Worm (Caenorhabditis elegans): Measurements from ENCODE around the gene sdz-23.

Gene sdz-23

DNA sequence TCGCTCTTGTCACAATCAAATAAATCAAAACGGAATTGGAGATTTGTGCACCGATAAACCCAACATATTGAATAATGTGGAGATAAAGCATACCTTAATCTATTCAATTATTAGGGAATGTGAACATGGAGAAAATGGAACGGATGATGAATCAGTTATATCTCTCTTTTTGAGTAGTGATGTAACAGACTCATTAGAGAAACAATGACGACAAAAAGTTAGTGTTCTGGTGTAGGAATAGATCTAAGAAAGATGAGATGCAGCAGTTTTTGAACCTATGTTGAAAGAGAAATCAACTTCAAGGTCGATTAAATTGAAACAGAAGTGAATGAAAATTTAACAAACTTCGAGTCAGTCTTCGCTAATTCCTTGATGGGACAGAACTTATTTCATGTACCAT, 4.0 kb upstream of the sdz-23 start, which contains the start of gene str-146:
Gene str-146 (minus strand): TSS at position 101 of the 400 bp plus-strand sequence.
- TF ChIP-seq K12H6.12 (tag; optimal IDR thresholded peaks at IDR 0.05): no peak
- TF ChIP-seq chd-7 (tag; optimal IDR thresholded peaks at IDR 0.05): no peak
- no peak for TF ChIP-seq rec-8 (tag; optimal IDR thresholded peaks at IDR 0.05)
- TF ChIP-seq zim-3 (tag; optimal IDR thresholded peaks at IDR 0.05): no peak
- no peak for TF ChIP-seq ZK185.1 (tag; optimal IDR thresholded peaks at IDR 0.05; ENCODE audit: poor library complexity, severe bottlenecking)
- no peak for TF ChIP-seq ztf-6 (GFP tag; IDR thresholded peaks at IDR 0.05)

DNA sequence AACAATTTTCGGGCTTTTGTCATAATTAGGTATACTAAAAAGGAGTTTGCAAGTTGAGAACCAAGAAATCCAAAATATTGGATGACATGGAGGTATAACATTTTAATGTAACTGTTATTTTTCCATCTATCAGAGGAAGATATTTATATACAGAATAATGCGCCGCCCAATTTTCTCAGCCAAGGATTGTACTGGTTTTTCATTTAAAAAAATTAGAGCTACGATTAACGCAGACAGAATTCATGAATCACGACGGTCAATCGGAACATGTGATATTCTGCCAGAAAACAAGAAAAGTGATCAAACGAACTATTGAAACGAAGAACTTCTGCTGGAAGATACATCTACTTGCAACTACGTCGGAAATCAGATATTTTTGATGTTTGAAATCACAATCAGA, 1.2 kb upstream of the sdz-23 start, which contains the start of gene str-145:
Gene str-145 (minus strand): TSS at position 101 of the 400 bp plus-strand sequence.
- TF ChIP-seq hsf-1 (GFP tag; IDR thresholded peaks at IDR 0.05): no peak
- TF ChIP-seq chd-7 (tag; optimal IDR thresholded peaks at IDR 0.05): no peak
- TF ChIP-seq somi-1 (GFP tag; optimal IDR thresholded peaks at IDR 0.05): no peak
- TF ChIP-seq attf-3 (GFP tag; conservative IDR thresholded peaks at IDR 0.05): no peak
- TF ChIP-seq lsy-27 (tag; optimal IDR thresholded peaks at IDR 0.05; ENCODE audit: borderline replicate concordance, insufficient read depth): no peak
- no peak for TF ChIP-seq nfyb-1 (GFP tag; IDR thresholded peaks at IDR 0.05)
- TF ChIP-seq K11D2.4 (GFP tag; IDR thresholded peaks at IDR 0.05): no peak
- TF ChIP-seq F22D6.2 (tag; optimal IDR thresholded peaks at IDR 0.05): no peak
- no peak for TF ChIP-seq nfya-2 (GFP tag; IDR thresholded peaks at IDR 0.05)
- no peak for TF ChIP-seq mes-4 (tag; optimal IDR thresholded peaks at IDR 0.05)
- TF ChIP-seq nhr-179 (tag; optimal IDR thresholded peaks at IDR 0.05): no peak
- no peak for TF ChIP-seq nhr-90 (tag; optimal IDR thresholded peaks at IDR 0.05)
- TF ChIP-seq Y53F4B.3 (GFP tag; IDR thresholded peaks at IDR 0.05): no peak

DNA sequence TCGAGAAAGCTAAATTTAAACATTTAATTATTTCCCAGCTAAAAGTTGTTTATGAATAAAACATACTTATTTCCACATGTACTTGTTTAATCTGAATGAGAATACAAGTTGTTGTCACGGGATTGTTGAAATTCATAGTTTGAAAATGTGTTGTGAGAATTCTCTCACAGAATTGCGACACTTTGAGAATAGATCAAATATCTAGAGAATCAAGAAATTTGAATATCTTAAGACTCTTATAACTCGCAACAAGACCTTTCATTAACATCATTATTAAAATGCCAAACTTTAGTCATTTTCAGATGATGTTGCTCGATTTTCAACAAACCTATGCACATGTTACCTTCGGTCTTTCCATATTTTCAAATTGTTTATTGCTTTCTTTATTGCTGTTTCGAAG, 3.6 kb downstream of the sdz-23 start, which contains the start of gene str-90:
Gene str-90 (plus strand): TSS at position 301 of the 400 bp plus-strand sequence.
- TF ChIP-seq hsf-1 (GFP tag; IDR thresholded peaks at IDR 0.05) (no peak), mel-28 (tag; optimal IDR thresholded peaks at IDR 0.05; ENCODE audit: borderline replicate concordance) (no peak), tbp1 (GFP tag; optimal IDR thresholded peaks at IDR 0.05) (no peak), lag-1 (GFP tag; IDR thresholded peaks at IDR 0.05) (no peak), ets-4 (GFP tag; optimal IDR thresholded peaks at IDR 0.05) (no peak), ekl-4 (GFP tag; IDR thresholded peaks at IDR 0.05) (no peak), ztf-28 (GFP tag; IDR thresholded peaks at IDR 0.05) (no peak), F33H1.4 (GFP tag; IDR thresholded peaks at IDR 0.05) (no peak), Y53F4B.3 (GFP tag; IDR thresholded peaks at IDR 0.05) (no peak), unc-62 (GFP tag; optimal IDR thresholded peaks at IDR 0.05) (no peak), tlf-1 (GFP tag; optimal IDR thresholded peaks at IDR 0.05) (no peak), ZK185.1 (tag; optimal IDR thresholded peaks at IDR 0.05; ENCODE audit: poor library complexity, severe bottlenecking) (no peak), efl-1 (GFP tag; optimal IDR thresholded peaks at IDR 0.05) (no peak), nhr-27 (tag; optimal IDR thresholded peaks at IDR 0.05) (no peak), unc-130 (GFP tag; optimal IDR thresholded peaks at IDR 0.05) (no peak), ztf-25 (GFP tag; IDR thresholded peaks at IDR 0.05) (no peak), ceh-58 (GFP tag; IDR thresholded peaks at IDR 0.05) (no peak)

DNA sequence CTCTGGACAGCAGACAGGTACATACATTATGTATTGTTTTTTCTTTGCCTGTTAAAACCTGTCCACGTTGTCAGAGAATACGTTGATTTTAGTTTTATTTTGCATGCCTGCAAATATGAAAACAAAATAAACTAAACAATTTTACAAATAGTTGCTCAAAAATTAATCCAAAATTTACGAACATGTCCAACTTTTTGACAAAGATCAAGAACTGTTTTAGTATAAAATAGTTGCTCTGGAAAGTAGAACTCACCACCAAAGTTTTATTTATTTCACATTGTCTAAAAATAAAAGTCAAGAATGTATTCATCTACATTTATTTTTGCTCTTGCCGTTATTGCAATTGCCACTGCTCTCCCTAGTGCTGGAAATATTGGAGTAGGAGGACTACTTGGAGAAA, 5.1 kb downstream of the sdz-23 start, which contains the start of gene srlf-16:
Gene srlf-16 (plus strand): TSS at position 301 of the 400 bp plus-strand sequence.
- no peak for TF ChIP-seq zim-3 (tag; optimal IDR thresholded peaks at IDR 0.05)
- TF ChIP-seq sptf-2 (GFP tag; optimal IDR thresholded peaks at IDR 0.05): no peak
- TF ChIP-seq nfya-2 (GFP tag; IDR thresholded peaks at IDR 0.05): no peak
- TF ChIP-seq pha-4 (tag; optimal IDR thresholded peaks at IDR 0.05): no peak
- TF ChIP-seq F57A8.1 (GFP tag; optimal IDR thresholded peaks at IDR 0.05): no peak
- no peak for TF ChIP-seq tbp1 (GFP tag; optimal IDR thresholded peaks at IDR 0.05)
- TF ChIP-seq madf-3 (GFP tag; IDR thresholded peaks at IDR 0.05): no peak
- no peak for TF ChIP-seq dox-1 (GFP tag; IDR thresholded peaks at IDR 0.05)
- no peak for TF ChIP-seq him-1 (tag; optimal IDR thresholded peaks at IDR 0.05)
- no peak for TF ChIP-seq lsy-27 (tag; optimal IDR thresholded peaks at IDR 0.05; ENCODE audit: borderline replicate concordance, insufficient read depth)
- no peak for TF ChIP-seq hmg-1.2 (GFP tag; IDR thresholded peaks at IDR 0.05)
- no peak for TF ChIP-seq F55B11.4 (tag; optimal IDR thresholded peaks at IDR 0.05; ENCODE audit: borderline replicate concordance, insufficient read depth)
- no peak for TF ChIP-seq snpc-1.3 (tag; optimal IDR thresholded peaks at IDR 0.05; ENCODE audit: insufficient read depth)
- TF ChIP-seq tbx-9 (tag; optimal IDR thresholded peaks at IDR 0.05; ENCODE audit: borderline replicate concordance): no peak
- no peak for TF ChIP-seq T07F8.4 (tag; optimal IDR thresholded peaks at IDR 0.05)
- TF ChIP-seq lir-1 (GFP tag; conservative IDR thresholded peaks at IDR 0.05): no peak
